Comparison of ENCODE assay signal across 6 fruit fly cellular contexts in genomic region chr4:205671-206252, dm6.
TF ChIP-seq lines count a peak whose summit lies in the region.

Gene CG31998 (minus strand): TSS chr4:205945.

- peak; percentile 28 to 33 for TF ChIP-seq CTCF in S2 (optimal IDR thresholded peaks at IDR 0.05; lab: Kevin White, UChicago)
- no peak for TF ChIP-seq CTCF in whole organism, embryonic (GFP tag; optimal IDR thresholded peaks at IDR 0.05; lab: Kevin White, UChicago)

TF ChIP-seq in whole organism, adult, 20 proteins besides CTCF, POLR2A, EP300 and RAD21:
- TF ChIP-seq bab1 (GFP tag; optimal IDR thresholded peaks at IDR 0.05; lab: Kevin White, UChicago): peak; percentile 66
- no peak for TF ChIP-seq Mnt (GFP tag; optimal IDR thresholded peaks at IDR 0.05; lab: Kevin White, UChicago)
- peak; percentile 9 for TF ChIP-seq CG33017 (tag; optimal IDR thresholded peaks at IDR 0.05; lab: Kevin White, UChicago)
- no peak for TF ChIP-seq toe (GFP tag; optimal IDR thresholded peaks at IDR 0.05; lab: Kevin White, UChicago)
- peak; percentile 42 for TF ChIP-seq CG5204 (GFP tag; optimal IDR thresholded peaks at IDR 0.05; lab: Kevin White, UChicago)

TF ChIP-seq in whole organism, embryonic, 481 proteins besides CTCF, POLR2A, EP300 and RAD21 (continues in another document):
- TF ChIP-seq CG8089 (GFP tag; optimal IDR thresholded peaks at IDR 0.05; lab: Kevin White, UChicago) (peak; percentile 40), CG11723 (GFP tag; optimal IDR thresholded peaks at IDR 0.05; lab: Kevin White, UChicago) (peak; percentile 98), tll (GFP tag; optimal IDR thresholded peaks at IDR 0.05; lab: Kevin White, UChicago) (peak in 1 of 2 experiments; percentile 43), phol (tag; optimal IDR thresholded peaks at IDR 0.05; lab: Kevin White, UChicago) (peak; percentile 95), CG12659 (GFP tag; optimal IDR thresholded peaks at IDR 0.05; lab: Kevin White, UChicago) (peak; percentile 75), HmgZ (tag; optimal IDR thresholded peaks at IDR 0.05; lab: Kevin White, UChicago) (peak; percentile 38), CG7987 (GFP tag; optimal IDR thresholded peaks at IDR 0.05; lab: Kevin White, UChicago) (no peak), Asciz (GFP tag; optimal IDR thresholded peaks at IDR 0.05; lab: Kevin White, UChicago) (no peak), CG33213 (GFP tag; optimal IDR thresholded peaks at IDR 0.05; lab: Kevin White, UChicago) (peak; percentile 14), pzg (GFP tag; optimal IDR thresholded peaks at IDR 0.05; lab: Kevin White, UChicago) (peak; percentile 88), ems (GFP tag; optimal IDR thresholded peaks at IDR 0.05; lab: Kevin White, UChicago) (no peak), eve (GFP tag; optimal IDR thresholded peaks at IDR 0.05; lab: Kevin White, UChicago) (no peak), dmrt99B (tag; optimal IDR thresholded peaks at IDR 0.05; lab: Kevin White, UChicago) (no peak), Sry-δ (GFP tag; optimal IDR thresholded peaks at IDR 0.05; lab: Kevin White, UChicago) (peak; percentile 72), pho (GFP tag; optimal IDR thresholded peaks at IDR 0.05; lab: Kevin White, UChicago) (peak; percentile 8), en (GFP tag; optimal IDR thresholded peaks at IDR 0.05; lab: Kevin White, UChicago) (no peak), gfzf (GFP tag; optimal IDR thresholded peaks at IDR 0.05; lab: Kevin White, UChicago) (peak; percentile 18), CG18599 (GFP tag; optimal IDR thresholded peaks at IDR 0.05; lab: Kevin White, UChicago) (no peak), CHES-1-like (GFP tag; optimal IDR thresholded peaks at IDR 0.05; lab: Kevin White, UChicago) (peak; percentile 14), CG2712 (tag; optimal IDR thresholded peaks at IDR 0.05; lab: Kevin White, UChicago) (peak; percentile 47), Ets97D (GFP tag; optimal IDR thresholded peaks at IDR 0.05; lab: Kevin White, UChicago) (peak; percentile 76)

TF ChIP-seq in whole organism, prepupa, 60 proteins besides CTCF, POLR2A, EP300 and RAD21:
- no peak for TF ChIP-seq Eip75B (GFP tag; optimal IDR thresholded peaks at IDR 0.05; lab: Kevin White, UChicago)
- TF ChIP-seq Ets96B (tag; optimal IDR thresholded peaks at IDR 0.05; lab: Kevin White, UChicago): no peak
- no peak for TF ChIP-seq CG11294 (GFP tag; IDR thresholded peaks at IDR 0.05; lab: Robert Waterston, UW)
- no peak for TF ChIP-seq CG11762 (GFP tag; optimal IDR thresholded peaks at IDR 0.05; lab: Kevin White, UChicago; ENCODE audit: insufficient read depth)
- TF ChIP-seq fkh (GFP tag; optimal IDR thresholded peaks at IDR 0.05; lab: Kevin White, UChicago): no peak
- no peak for TF ChIP-seq CG8119 (GFP tag; IDR thresholded peaks at IDR 0.05; lab: Robert Waterston, UW)
- no peak for TF ChIP-seq Met (GFP tag; optimal IDR thresholded peaks at IDR 0.05; lab: Kevin White, UChicago)
- TF ChIP-seq esn (GFP tag; optimal IDR thresholded peaks at IDR 0.05; lab: Kevin White, UChicago): peak; percentile 8
- no peak for TF ChIP-seq fd85E (GFP tag; optimal IDR thresholded peaks at IDR 0.05; lab: Kevin White, UChicago)
- no peak for TF ChIP-seq salr (GFP tag; optimal IDR thresholded peaks at IDR 0.05; lab: Kevin White, UChicago)
- TF ChIP-seq ss (GFP tag; optimal IDR thresholded peaks at IDR 0.05; lab: Kevin White, UChicago): no peak
- peak; percentile 23 for TF ChIP-seq cyc (GFP tag; optimal IDR thresholded peaks at IDR 0.05; lab: Kevin White, UChicago)
- TF ChIP-seq CG6854 (GFP tag; optimal IDR thresholded peaks at IDR 0.05; lab: Kevin White, UChicago): no peak
- TF ChIP-seq CG10669 (GFP tag; optimal IDR thresholded peaks at IDR 0.05; lab: Kevin White, UChicago): no peak
- no peak for TF ChIP-seq CG10631 (GFP tag; optimal IDR thresholded peaks at IDR 0.05; lab: Kevin White, UChicago)
- TF ChIP-seq pdm3 (GFP tag; optimal IDR thresholded peaks at IDR 0.05; lab: Kevin White, UChicago): no peak
- TF ChIP-seq Sox14 (GFP tag; optimal IDR thresholded peaks at IDR 0.05; lab: Kevin White, UChicago): no peak
- no peak for TF ChIP-seq Ets21C (GFP tag; optimal IDR thresholded peaks at IDR 0.05; lab: Kevin White, UChicago)
- no peak for TF ChIP-seq CG6808 (GFP tag; optimal IDR thresholded peaks at IDR 0.05; lab: Kevin White, UChicago)
- no peak for TF ChIP-seq svp (GFP tag; lab: Kevin White, UChicago)
- TF ChIP-seq CG3032 (tag; optimal IDR thresholded peaks at IDR 0.05; lab: Kevin White, UChicago): peak; percentile 37
TF ChIP-seq in whole organism, prepupa: peak in this region for 3.

TF ChIP-seq in whole organism, pupa, 21 proteins besides CTCF, POLR2A, EP300 and RAD21:
- TF ChIP-seq CG15710 (tag; optimal IDR thresholded peaks at IDR 0.05; lab: Kevin White, UChicago): peak; percentile 15
- TF ChIP-seq D1 (tag; optimal IDR thresholded peaks at IDR 0.05; lab: Kevin White, UChicago): peak; percentile 22
- no peak for TF ChIP-seq rn (GFP tag; IDR thresholded peaks at IDR 0.05; lab: Robert Waterston, UW)
- TF ChIP-seq Pif1A (GFP tag; optimal IDR thresholded peaks at IDR 0.05; lab: Kevin White, UChicago): no peak
- no peak for TF ChIP-seq CG8301 (tag; optimal IDR thresholded peaks at IDR 0.05; lab: Kevin White, UChicago)
- no peak for TF ChIP-seq CG13204 (GFP tag; optimal IDR thresholded peaks at IDR 0.05; lab: Kevin White, UChicago)

TF ChIP-seq in whole organism, wandering third instar larva, 38 proteins besides CTCF, POLR2A, EP300 and RAD21:
- TF ChIP-seq Jra (GFP tag; optimal IDR thresholded peaks at IDR 0.05; lab: Kevin White, UChicago): no peak
- peak; percentile 45 for TF ChIP-seq sage (GFP tag; optimal IDR thresholded peaks at IDR 0.05; lab: Kevin White, UChicago)
- peak; percentile 62 for TF ChIP-seq Hr78 (GFP tag; optimal IDR thresholded peaks at IDR 0.05; lab: Kevin White, UChicago)
- peak; percentile 85 for TF ChIP-seq woc (GFP tag; optimal IDR thresholded peaks at IDR 0.05; lab: Kevin White, UChicago)
- no peak for TF ChIP-seq dl (GFP tag; optimal IDR thresholded peaks at IDR 0.05; lab: Kevin White, UChicago; ENCODE audit: insufficient read depth in 1 of 2, partially characterized antibody in 2 of 2)
- TF ChIP-seq N (GFP tag; optimal IDR thresholded peaks at IDR 0.05; lab: Kevin White, UChicago): peak; percentile 88
- TF ChIP-seq HLH106 (tag; optimal IDR thresholded peaks at IDR 0.05; lab: Kevin White, UChicago): no peak
- peak; percentile 26 for TF ChIP-seq Myc (optimal IDR thresholded peaks at IDR 0.05; lab: Kevin White, UChicago)
- TF ChIP-seq brk (GFP tag; optimal IDR thresholded peaks at IDR 0.05; lab: Kevin White, UChicago): peak; percentile 2
